Fruit fly (Drosophila melanogaster): ENCODE results near the gene CG1092.

Gene CG1092

dm6 chr3R:4266470-4266869, at the start of gene CG1092:
CG1092 (plus strand) TSS chr3R:4266770.
- TF ChIP-seq CG14711 (tag; optimal IDR thresholded peaks at IDR 0.05) = no peak
- no peak for TF ChIP-seq Clk (GFP tag; optimal IDR thresholded peaks at IDR 0.05)
- TF ChIP-seq kay (GFP tag; ENCODE audit: borderline replicate concordance) = peak; percentile 17
- no peak for TF ChIP-seq Crg-1 (GFP tag; optimal IDR thresholded peaks at IDR 0.05)
- no peak for TF ChIP-seq CG1620 (GFP tag; optimal IDR thresholded peaks at IDR 0.05)

dm6 chr3R:4220030-4220429, 46.5 kb upstream of the CG1092 start, which contains the start of gene CG31516:
CG31516 (minus strand) TSS chr3R:4220130.
- TF ChIP-seq cnc (optimal IDR thresholded peaks at IDR 0.05) (no peak), CG5204 (GFP tag; optimal IDR thresholded peaks at IDR 0.05) (no peak), kay (GFP tag; ENCODE audit: borderline replicate concordance) (no peak), Crg-1 (GFP tag; optimal IDR thresholded peaks at IDR 0.05) (no peak), CG12768 (GFP tag; optimal IDR thresholded peaks at IDR 0.05) (no peak), Hr96 (GFP tag; optimal IDR thresholded peaks at IDR 0.05) (no peak)

dm6 chr3R:4220780-4221179, 45.8 kb upstream of the CG1092 start:
- TF ChIP-seq Hr96 (GFP tag; optimal IDR thresholded peaks at IDR 0.05) (peak; percentile 27), Mnt (GFP tag; optimal IDR thresholded peaks at IDR 0.05) (no peak), cic (GFP tag; optimal IDR thresholded peaks at IDR 0.05) (peak; percentile 23), CG11617 (GFP tag; optimal IDR thresholded peaks at IDR 0.05) (peak; percentile 16), CG7045 (GFP tag; optimal IDR thresholded peaks at IDR 0.05) (no peak), CG5204 (GFP tag; optimal IDR thresholded peaks at IDR 0.05) (no peak), bab1 (GFP tag; optimal IDR thresholded peaks at IDR 0.05) (peak; percentile 79), CG7101 (tag; optimal IDR thresholded peaks at IDR 0.05) (peak; percentile 30), tj (GFP tag; optimal IDR thresholded peaks at IDR 0.05) (no peak), CG1620 (GFP tag; optimal IDR thresholded peaks at IDR 0.05) (peak; percentile 38)

- no peak for TF ChIP-seq CG1620 (GFP tag; optimal IDR thresholded peaks at IDR 0.05)
- TF ChIP-seq Mnt (GFP tag; optimal IDR thresholded peaks at IDR 0.05) = no peak
- no peak for TF ChIP-seq cic (GFP tag; optimal IDR thresholded peaks at IDR 0.05)
- no peak for TF ChIP-seq Clk (GFP tag; optimal IDR thresholded peaks at IDR 0.05)
- TF ChIP-seq kay (GFP tag; ENCODE audit: borderline replicate concordance) = no peak
- no peak for TF ChIP-seq bab1 (GFP tag; optimal IDR thresholded peaks at IDR 0.05)
- TF ChIP-seq tj (GFP tag; optimal IDR thresholded peaks at IDR 0.05) = no peak
- TF ChIP-seq CG7101 (tag; optimal IDR thresholded peaks at IDR 0.05) = no peak
Observed at dm6 chr3R:4228426-4228825, 38.1 kb upstream of the CG1092 start.

DNA sequence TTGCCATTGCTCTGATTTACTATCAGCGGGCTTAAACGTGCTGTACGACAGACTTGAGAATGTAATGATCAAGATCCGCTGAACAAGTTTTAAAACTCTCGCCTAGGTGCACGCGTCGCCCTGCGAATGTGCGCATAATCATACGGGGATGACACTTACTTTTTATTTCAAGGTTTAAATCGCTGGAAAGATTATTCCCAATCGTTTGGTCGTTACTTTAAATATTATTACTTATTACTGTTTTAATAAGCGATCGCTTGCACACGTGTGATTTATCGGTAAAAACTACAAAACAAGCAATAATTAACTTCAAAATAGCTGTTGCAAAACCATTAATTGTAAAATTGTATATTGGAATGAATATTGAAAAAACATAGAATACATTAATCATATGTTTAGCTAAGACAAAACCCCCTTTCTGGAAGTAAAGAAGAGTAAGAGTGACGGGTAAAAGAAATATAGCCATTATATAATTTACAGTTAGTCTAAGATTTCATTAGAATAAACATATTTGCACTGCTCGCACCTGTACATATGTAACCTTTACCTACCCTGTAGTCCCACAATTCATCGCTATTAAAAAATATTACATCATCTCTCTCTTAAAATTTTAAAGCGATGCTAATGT, 37.3 kb upstream of the CG1092 start, which contains the start of gene DhpD:
Gene DhpD (minus strand): TSS at position 102 of the 628 bp plus-strand sequence.
- TF ChIP-seq Mnt (GFP tag; optimal IDR thresholded peaks at IDR 0.05) (peak; percentile 71), ovo (GFP tag; optimal IDR thresholded peaks at IDR 0.05) (peak; percentile 55), bab1 (GFP tag; optimal IDR thresholded peaks at IDR 0.05) (peak; percentile 91), kay (GFP tag; ENCODE audit: borderline replicate concordance) (no peak), Clk (GFP tag; optimal IDR thresholded peaks at IDR 0.05) (peak; percentile 38), CG12768 (GFP tag; optimal IDR thresholded peaks at IDR 0.05) (peak; percentile 80), toe (GFP tag; optimal IDR thresholded peaks at IDR 0.05) (peak; percentile 83), CG5204 (GFP tag; optimal IDR thresholded peaks at IDR 0.05) (peak; percentile 82), CG14711 (tag; optimal IDR thresholded peaks at IDR 0.05) (peak; percentile 77), CG1620 (GFP tag; optimal IDR thresholded peaks at IDR 0.05) (peak; percentile 80), CG7045 (GFP tag; optimal IDR thresholded peaks at IDR 0.05) (peak; percentile 75), CG33017 (tag; optimal IDR thresholded peaks at IDR 0.05) (peak; percentile 79), pad (GFP tag; optimal IDR thresholded peaks at IDR 0.05) (peak; percentile 71), CG11617 (GFP tag; optimal IDR thresholded peaks at IDR 0.05) (peak; percentile 82), Hr96 (GFP tag; optimal IDR thresholded peaks at IDR 0.05) (peak; percentile 77), tj (GFP tag; optimal IDR thresholded peaks at IDR 0.05) (peak; percentile 51), cnc (optimal IDR thresholded peaks at IDR 0.05) (no peak), CG7101 (tag; optimal IDR thresholded peaks at IDR 0.05) (peak; percentile 88), Crg-1 (GFP tag; optimal IDR thresholded peaks at IDR 0.05) (peak; percentile 36), cic (GFP tag; optimal IDR thresholded peaks at IDR 0.05) (no peak)

- TF ChIP-seq tj (GFP tag; optimal IDR thresholded peaks at IDR 0.05) (no peak), bab1 (GFP tag; optimal IDR thresholded peaks at IDR 0.05) (peak; percentile 36), toe (GFP tag; optimal IDR thresholded peaks at IDR 0.05) (peak; percentile 32)
Observed at dm6 chr3R:4232139-4233017, 34.2 kb upstream of the CG1092 start, which contains the start of gene CG14641. CG14641 (minus strand) TSS chr3R:4232342.

- no peak for TF ChIP-seq Crg-1 (GFP tag; optimal IDR thresholded peaks at IDR 0.05)
- TF ChIP-seq CG14711 (tag; optimal IDR thresholded peaks at IDR 0.05) = no peak
- no peak for TF ChIP-seq CG12768 (GFP tag; optimal IDR thresholded peaks at IDR 0.05)
- no peak for TF ChIP-seq CG7045 (GFP tag; optimal IDR thresholded peaks at IDR 0.05)
- no peak for TF ChIP-seq CG11617 (GFP tag; optimal IDR thresholded peaks at IDR 0.05)
- no peak for TF ChIP-seq ovo (GFP tag; optimal IDR thresholded peaks at IDR 0.05)
- TF ChIP-seq cic (GFP tag; optimal IDR thresholded peaks at IDR 0.05) = no peak
Observed at dm6 chr3R:4233018-4233385, 33.6 kb upstream of the CG1092 start, which contains the start of gene abs. abs (plus strand) TSS chr3R:4233047.
